Worm (Caenorhabditis elegans) whole organism, late embryonic: ENCODE data around the gene irld-42.

Experiments
- C08G9.2 ChIP-seq: sonication (generic microtip); optimal IDR thresholded peaks from 2 replicates; lab custom pipeline; 2016; ENCODE audit warnings: mild to moderate bottlenecking, missing genetic modification characterization, moderate library complexity, missing compliant biosample characterization
- C38D4.7 ChIP-seq: fragments of 200-800 bp; sonication (Bioruptor generic); optimal IDR thresholded peaks from 2 replicates; lab custom pipeline; 2018; ENCODE audit warnings: mild to moderate bottlenecking, missing genetic modification characterization, moderate library complexity, missing compliant biosample characterization
- F13H6.1 ChIP-seq: sonication (generic microtip); optimal IDR thresholded peaks from 2 replicates; lab custom pipeline; 2016; ENCODE audit warnings: missing genetic modification characterization, missing compliant biosample characterization
- ama-1 ChIP-seq: fragments of 150-350 bp; optimal IDR thresholded peaks from 2 replicates; lab custom pipeline; 2014
- ceh-18 ChIP-seq: sonication (generic microtip); optimal IDR thresholded peaks from 2 replicates; lab custom pipeline; 2016; ENCODE audit warnings: missing genetic modification characterization, missing compliant biosample characterization
- ceh-19 ChIP-seq: fragments of 200-800 bp; sonication (Bioruptor generic); optimal IDR thresholded peaks from 2 replicates; lab custom pipeline; 2018; ENCODE audit warnings: mild to moderate bottlenecking, missing genetic modification characterization, missing compliant biosample characterization
- ceh-45 ChIP-seq: fragments of 200-800 bp; sonication (Bioruptor generic); IDR thresholded peaks from 2 replicates; pipeline ENCODE4 v1.3.6; 2022; ENCODE audit warnings: missing genetic modification reagents, missing genetic modification characterization, missing compliant biosample characterization
- ceh-9 ChIP-seq: sonication (generic microtip); optimal IDR thresholded peaks from 2 replicates; lab custom pipeline; 2016; ENCODE audit warnings: mild to moderate bottlenecking, missing genetic modification characterization, inconsistent platforms, missing compliant biosample characterization
- dmd-4 ChIP-seq: sonication (generic microtip); optimal IDR thresholded peaks from 2 replicates; lab custom pipeline; 2016; ENCODE audit warnings: borderline replicate concordance, missing genetic modification characterization, missing compliant biosample characterization
- dve-1 ChIP-seq: sonication (generic microtip); optimal IDR thresholded peaks from 2 replicates; lab custom pipeline; 2017; ENCODE audit warnings: antibody characterized with exemption, mild to moderate bottlenecking, missing genetic modification characterization, missing compliant biosample characterization
- elt-2 ChIP-seq: sonication (generic microtip); optimal IDR thresholded peaks from 2 replicates; lab custom pipeline; 2016; ENCODE audit warnings: missing genetic modification reagents, missing genetic modification characterization, missing compliant biosample characterization
- elt-4 ChIP-seq: sonication (generic microtip); optimal IDR thresholded peaks from 2 replicates; lab custom pipeline; 2016; ENCODE audit warnings: missing genetic modification characterization, missing compliant biosample characterization
- ets-4 ChIP-seq: sonication (generic microtip); optimal IDR thresholded peaks from 2 replicates; lab custom pipeline; 2016; ENCODE audit warnings: missing genetic modification characterization, missing compliant biosample characterization
- eyg-1 ChIP-seq: sonication (generic microtip); optimal IDR thresholded peaks from 2 replicates; lab custom pipeline; 2016; ENCODE audit warnings: missing genotype, missing genetic modification characterization, missing compliant biosample characterization
- fax-1 ChIP-seq: sonication (generic microtip); optimal IDR thresholded peaks from 2 replicates; lab custom pipeline; 2016; ENCODE audit warnings: missing genotype, missing genetic modification characterization, missing compliant biosample characterization
- fkh-10 ChIP-seq: fragments of 150-350 bp; optimal IDR thresholded peaks from 2 replicates; lab custom pipeline; 2014; ENCODE audit warnings: missing biosample characterization, missing genetic modification reagents, missing genetic modification characterization
- gmeb-2 ChIP-seq: sonication (generic microtip); optimal IDR thresholded peaks from 2 replicates; lab custom pipeline; 2016; ENCODE audit warnings: missing genetic modification characterization, inconsistent platforms, missing compliant biosample characterization
- hlh-13 ChIP-seq: fragments of 200-800 bp; sonication (Bioruptor generic); optimal IDR thresholded peaks from 2 replicates; lab custom pipeline; 2018; ENCODE audit warnings: mild to moderate bottlenecking, missing genetic modification characterization, missing compliant biosample characterization
- hlh-15 ChIP-seq: sonication (generic microtip); optimal IDR thresholded peaks from 2 replicates; lab custom pipeline; 2016; ENCODE audit warnings: missing genetic modification characterization, missing compliant biosample characterization
- hlh-6 ChIP-seq: sonication (generic microtip); optimal IDR thresholded peaks from 2 replicates; lab custom pipeline; 2016; ENCODE audit warnings: missing genotype, missing genetic modification characterization, missing compliant biosample characterization
- hlh-8 ChIP-seq: sonication (generic microtip); optimal IDR thresholded peaks from 2 replicates; lab custom pipeline; 2016; ENCODE audit warnings: missing genotype, missing genetic modification characterization, missing compliant biosample characterization
- lin-11 ChIP-seq: fragments of 200-800 bp; sonication (Bioruptor generic); optimal IDR thresholded peaks from 2 replicates; lab custom pipeline; 2018; ENCODE audit warnings: mild to moderate bottlenecking, missing genetic modification characterization, missing compliant biosample characterization
- madf-2 ChIP-seq: sonication (generic microtip); optimal IDR thresholded peaks from 2 replicates; lab custom pipeline; 2017; ENCODE audit warnings: missing genetic modification characterization, missing compliant biosample characterization
- nfya-1 ChIP-seq: sonication (generic microtip); optimal IDR thresholded peaks from 2 replicates; lab custom pipeline; 2017; ENCODE audit warnings: missing genetic modification characterization, mild to moderate bottlenecking, missing compliant biosample characterization, antibody characterized with exemption, moderate library complexity
- nhr-11 ChIP-seq: fragments of 150-350 bp; optimal IDR thresholded peaks from 2 replicates; lab custom pipeline; 2014; ENCODE audit warnings: missing biosample characterization, missing genetic modification characterization
- pat-9 ChIP-seq: fragments of 200-800 bp; sonication (Bioruptor generic); optimal IDR thresholded peaks from 2 replicates; lab custom pipeline; 2018; ENCODE audit warnings: mild to moderate bottlenecking, missing genetic modification characterization, moderate library complexity, missing compliant biosample characterization
- pha-4 ChIP-seq: fragments of 150-350 bp; optimal IDR thresholded peaks from 2 replicates; lab custom pipeline; 2018; ENCODE audit warnings: missing biosample characterization, missing genetic modification reagents, missing genetic modification characterization
- pros-1 ChIP-seq: fragments of 150-350 bp; optimal IDR thresholded peaks from 2 replicates; lab custom pipeline; 2014; ENCODE audit warnings: missing biosample characterization, missing genetic modification reagents, missing genetic modification characterization
- rnt-1 ChIP-seq: sonication (generic microtip); optimal IDR thresholded peaks from 2 replicates; lab custom pipeline; 2016; ENCODE audit warnings: missing genetic modification characterization, missing compliant biosample characterization
- sox-2 ChIP-seq: fragments of 200-800 bp; sonication (Bioruptor generic); IDR thresholded peaks from 2 replicates; pipeline ENCODE4 v1.3.6; 2022; ENCODE audit warnings: missing genetic modification reagents, missing genetic modification characterization, missing compliant biosample characterization
- sox-4 ChIP-seq: sonication (generic microtip); optimal IDR thresholded peaks from 2 replicates; lab custom pipeline; 2017; ENCODE audit warnings: mild to moderate bottlenecking, missing genetic modification characterization, inconsistent platforms, missing compliant biosample characterization
- syd-9 ChIP-seq: sonication (generic microtip); optimal IDR thresholded peaks from 2 replicates; lab custom pipeline; 2016; ENCODE audit warnings: mild to moderate bottlenecking, missing genetic modification characterization, moderate library complexity, missing compliant biosample characterization
- tbx-2 ChIP-seq: sonication (generic microtip); optimal IDR thresholded peaks from 2 replicates; lab custom pipeline; 2016; ENCODE audit warnings: missing genetic modification characterization, missing compliant biosample characterization
- tbx-7 ChIP-seq: sonication (generic microtip); optimal IDR thresholded peaks from 2 replicates; lab custom pipeline; 2016; ENCODE audit warnings: missing genotype, missing genetic modification characterization, missing compliant biosample characterization
- ttx-3 ChIP-seq: sonication (generic microtip); optimal IDR thresholded peaks from 2 replicates; lab custom pipeline; 2016; ENCODE audit warnings: missing genetic modification reagents, missing genetic modification characterization, missing compliant biosample characterization
- unc-42 ChIP-seq: sonication (generic microtip); optimal IDR thresholded peaks from 2 replicates; lab custom pipeline; 2016; ENCODE audit warnings: missing genotype, missing genetic modification characterization, missing compliant biosample characterization
- ztf-16 ChIP-seq: sonication (generic microtip); optimal IDR thresholded peaks from 2 replicates; lab custom pipeline; 2017; ENCODE audit warnings: missing genetic modification characterization, missing compliant biosample characterization

The irld-42 gene

DNA sequence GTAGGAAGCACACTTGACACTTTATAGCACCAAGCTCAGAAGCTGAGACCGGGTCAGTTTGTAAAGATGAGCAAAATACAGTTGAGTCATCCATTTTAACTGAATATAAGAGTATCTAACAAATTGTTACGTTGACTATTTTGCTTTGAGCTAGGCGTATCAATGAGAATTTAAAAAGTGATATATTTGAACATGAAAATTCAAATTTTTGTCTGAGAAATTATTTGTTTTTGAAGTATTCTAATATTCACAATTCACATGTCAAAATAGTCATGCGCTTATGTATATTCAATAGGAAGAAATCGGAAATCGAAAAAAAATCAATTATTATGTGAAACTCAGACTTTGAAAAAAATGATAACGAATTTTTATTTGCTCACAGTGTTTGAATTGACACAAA is 44.0 kb upstream of the irld-42 start, which contains the start of gene nhr-110:
TSS of gene nhr-110 (minus strand) at position 101 of the 400 bp plus-strand sequence.
- TF ChIP-seq fkh-10 (GFP tag; lab: Kevin White, UChicago) (no peak), ama-1 (lab: Kevin White, UChicago) (no peak), dmd-4 (tag; lab: Kevin White, UChicago) (no peak), hlh-15 (no peak), gmeb-2 (tag; lab: Kevin White, UChicago) (no peak), ceh-19 (GFP tag; lab: Kevin White, UChicago) (no peak), unc-42 (tag; lab: Kevin White, UChicago) (no peak), madf-2 (no peak), ceh-9 (tag; lab: Kevin White, UChicago) (no peak), nfya-1 (no peak), tbx-7 (no peak), C38D4.7 (no peak), hlh-8 (tag; lab: Kevin White, UChicago) (no peak), pros-1 (tag; lab: Kevin White, UChicago) (no peak), eyg-1 (tag; lab: Kevin White, UChicago) (no peak)

DNA sequence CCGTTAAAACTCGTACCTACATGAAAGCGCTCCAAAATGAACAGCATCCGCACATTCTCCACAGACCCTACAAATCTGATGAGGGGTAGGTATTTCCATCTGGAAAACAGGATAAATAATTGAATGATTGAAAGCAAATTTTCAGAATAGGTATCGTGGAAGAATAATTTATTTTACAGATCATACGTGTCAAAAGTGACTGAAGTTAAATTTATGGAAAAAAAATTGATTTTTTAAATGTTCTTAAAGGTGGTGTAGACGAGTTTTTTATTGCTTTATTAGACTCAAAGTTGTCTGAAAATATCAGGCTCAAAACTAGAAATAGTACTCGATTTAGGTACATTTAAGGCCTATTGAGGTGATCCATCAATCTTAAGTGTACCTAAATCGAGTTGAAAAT is 41.6 kb upstream of the irld-42 start, which contains the start of gene nhr-237:
TSS of gene nhr-237 (minus strand) at position 101 of the 400 bp plus-strand sequence.
- TF ChIP-seq dve-1 (tag; lab: Kevin White, UChicago), result no peak
- TF ChIP-seq elt-4 (tag; lab: Kevin White, UChicago), result no peak
- TF ChIP-seq lin-11, result no peak
- no peak for TF ChIP-seq fax-1
- no peak for TF ChIP-seq nhr-11 (tag; lab: Kevin White, UChicago)
- no peak for TF ChIP-seq ttx-3 (tag; lab: Kevin White, UChicago)
- TF ChIP-seq ceh-45 (GFP tag; lab: Robert Waterston, UW), result no peak
- TF ChIP-seq sox-4 (tag; lab: Kevin White, UChicago), result no peak
- no peak for TF ChIP-seq syd-9
- no peak for TF ChIP-seq sox-2 (GFP tag; lab: Robert Waterston, UW)
- no peak for TF ChIP-seq elt-2
- no peak for TF ChIP-seq hlh-15
- TF ChIP-seq ztf-16 (tag; lab: Kevin White, UChicago), result no peak
- no peak for TF ChIP-seq tbx-2
- TF ChIP-seq ets-4, result no peak
- TF ChIP-seq pat-9 (tag; lab: Kevin White, UChicago), result no peak
- TF ChIP-seq nfya-1, result no peak
- no peak for TF ChIP-seq ceh-9 (tag; lab: Kevin White, UChicago)
- TF ChIP-seq pha-4, result no peak

DNA sequence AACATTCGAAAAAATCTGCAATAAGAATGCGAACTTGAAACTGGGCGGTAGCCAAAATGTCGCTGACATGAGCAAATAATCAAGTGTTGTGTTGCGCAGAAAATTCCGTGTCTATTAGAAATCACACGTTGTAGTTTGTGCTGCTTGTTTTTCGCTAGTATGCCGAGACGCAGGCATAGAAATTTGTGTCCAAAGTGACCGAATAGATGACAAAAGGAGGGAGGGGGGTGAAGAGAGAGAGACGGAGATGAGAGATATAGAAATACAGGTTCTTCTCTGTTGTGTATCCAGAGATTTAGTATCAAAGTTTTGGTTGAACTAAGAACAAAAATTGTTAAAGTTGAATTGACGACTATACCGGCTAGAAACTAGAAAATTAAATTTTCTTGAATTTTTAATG is 41.0 kb upstream of the irld-42 start:
- TF ChIP-seq nfya-1 (peak; percentile 25), ceh-18 (tag; lab: Kevin White, UChicago) (peak; percentile 0), tbx-2 (peak; percentile 10), syd-9 (no peak), dve-1 (tag; lab: Kevin White, UChicago) (peak; percentile 38), hlh-6 (tag; lab: Kevin White, UChicago) (no peak), F13H6.1 (tag; lab: Kevin White, UChicago) (peak; percentile 62)

DNA sequence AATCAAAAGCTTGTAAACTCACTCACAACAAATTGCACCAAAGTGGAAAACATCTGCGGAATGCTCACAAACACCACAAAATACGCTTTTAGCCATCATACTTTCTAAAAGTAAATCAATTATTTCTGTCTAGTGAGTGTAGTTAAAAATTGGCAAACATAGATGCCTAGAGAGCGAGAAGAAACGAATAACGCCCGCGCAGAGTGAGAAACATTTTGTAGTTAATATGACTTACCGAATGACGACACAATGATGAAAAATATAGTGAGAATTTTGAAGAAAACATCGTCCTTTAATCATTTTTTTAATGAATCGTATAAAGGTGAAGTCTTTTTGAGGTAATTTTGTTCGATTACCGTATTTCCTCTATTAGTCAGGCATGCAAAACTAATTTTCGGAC is 39.0 kb upstream of the irld-42 start, which contains the start of gene nhr-238:
TSS of gene nhr-238 (minus strand) at position 104 of the 400 bp plus-strand sequence.
- TF ChIP-seq elt-2 (no peak), C08G9.2 (no peak), ttx-3 (tag; lab: Kevin White, UChicago) (no peak), syd-9 (no peak), hlh-6 (tag; lab: Kevin White, UChicago) (no peak), rnt-1 (tag; lab: Kevin White, UChicago) (no peak), hlh-13 (GFP tag; lab: Kevin White, UChicago) (no peak)
